Fruit fly (Drosophila melanogaster) whole organism: ENCODE data around the gene CG42747.

Source experiments
- CG8478 ChIP-seq: fragments of >200 bp; optimal IDR thresholded peaks from 2 replicates; lab custom pipeline; 2018; ENCODE audit warnings: inconsistent platforms
- EcR ChIP-seq, 2 experiments: fragments of >200 bp; optimal IDR thresholded peaks; 2 replicates each; lab custom pipeline; 2017; ENCODE audit warnings: missing biosample characterization in 2 of 2, missing genetic modification characterization in 2 of 2, missing genetic modification reagents in 2 of 2
- pan ChIP-seq: fragments of >200 bp; optimal IDR thresholded peaks from 2 replicates; lab custom pipeline; 2017
- psq ChIP-seq: fragments of >200 bp; optimal IDR thresholded peaks from 2 replicates; lab custom pipeline; 2017
- usp ChIP-seq: fragments of >200 bp; optimal IDR thresholded peaks from 2 replicates; lab custom pipeline; 2017; ENCODE audit warnings: missing biosample characterization, missing genetic modification characterization, mixed read lengths

- TF ChIP-seq EcR (GFP tag; optimal IDR thresholded peaks at IDR 0.05; lab: Kevin White, UChicago) (no peak), usp (GFP tag; lab: Kevin White, UChicago) (no peak), psq (lab: Kevin White, UChicago) (no peak), pan (lab: Kevin White, UChicago) (no peak), CG8478 (no peak)
Measured at dm6 chr3L:6387754-6388153, 12.6 kb upstream of the CG42747 start.
